Worm (Caenorhabditis elegans): ENCODE data around the gene Y69A2AR.12.

- TF ChIP-seq snpc-1.1 (tag; optimal IDR thresholded peaks at IDR 0.05; ENCODE audit: insufficient read depth) (no peak), unc-62 (GFP tag; optimal IDR thresholded peaks at IDR 0.05) (no peak), nhr-27 (tag; optimal IDR thresholded peaks at IDR 0.05) (no peak), tbp1 (GFP tag; optimal IDR thresholded peaks at IDR 0.05) (no peak), ztf-28 (GFP tag; IDR thresholded peaks at IDR 0.05) (no peak), aptf-2 (GFP tag; conservative IDR thresholded peaks at IDR 0.05) (no peak), somi-1 (GFP tag; optimal IDR thresholded peaks at IDR 0.05) (no peak), efl-1 (GFP tag; optimal IDR thresholded peaks at IDR 0.05) (no peak), ztf-26 (tag; optimal IDR thresholded peaks at IDR 0.05) (no peak), ceh-79 (tag; optimal IDR thresholded peaks at IDR 0.05) (no peak), pha-4 (tag; optimal IDR thresholded peaks at IDR 0.05) (no peak), Y53F4B.3 (GFP tag; IDR thresholded peaks at IDR 0.05) (no peak), F10E7.11 (tag; optimal IDR thresholded peaks at IDR 0.05) (no peak), die-1 (tag; optimal IDR thresholded peaks at IDR 0.05) (no peak)
These were observed 19.6 kb upstream of the Y69A2AR.12 start for ce11 chrIV:2548766-2549165.
